Worm (Caenorhabditis elegans) whole organism, young adult: ENCODE results near the gene nhr-142.

Source experiments
- F33H1.4 ChIP-seq: fragments of 200-800 bp; sonication (Bioruptor generic); IDR thresholded peaks from 2 replicates; pipeline ENCODE4 v1.3.6; 2022; ENCODE audit warnings: missing genetic modification reagents, missing genetic modification characterization, missing compliant biosample characterization
- Y67H2A.10 ChIP-seq: fragments of 200-800 bp; sonication (Bioruptor generic); conservative IDR thresholded peaks from 2 replicates; pipeline ENCODE4 v1.3.6; 2022; ENCODE audit warnings: missing genetic modification reagents, missing genetic modification characterization, missing compliant biosample characterization
- Y95B8A.8 ChIP-seq: fragments of 200-800 bp; sonication (Bioruptor generic); IDR thresholded peaks from 2 replicates; pipeline ENCODE4 v1.3.6; 2022; ENCODE audit warnings: missing genetic modification reagents, missing genetic modification characterization, missing compliant biosample characterization
- bed-2 ChIP-seq: fragments of 200-800 bp; sonication (Bioruptor generic); IDR thresholded peaks from 2 replicates; pipeline ENCODE4 v1.3.6; 2022; ENCODE audit warnings: missing genetic modification reagents, missing genetic modification characterization, missing compliant biosample characterization
- fkh-3 ChIP-seq: sonication (generic microtip); optimal IDR thresholded peaks from 2 replicates; lab custom pipeline; 2016; ENCODE audit warnings: mild to moderate bottlenecking, missing genetic modification characterization, missing compliant biosample characterization
- nhr-120 ChIP-seq: fragments of 200-800 bp; sonication (Bioruptor generic); IDR thresholded peaks from 2 replicates; pipeline ENCODE4 v1.3.6; 2022; ENCODE audit warnings: missing genetic modification characterization, missing compliant biosample characterization
- pha-4 ChIP-seq: fragments of 150-350 bp; sonication (generic microtip); optimal IDR thresholded peaks from 2 replicates; lab custom pipeline; 2014; ENCODE audit warnings: missing biosample characterization, missing genetic modification reagents, missing genetic modification characterization
- rcor-1 ChIP-seq: fragments of 200-800 bp; sonication (Bioruptor generic); IDR thresholded peaks from 2 replicates; pipeline ENCODE4 v1.3.6; 2022; ENCODE audit warnings: missing genetic modification reagents, missing genetic modification characterization, missing compliant biosample characterization
- zfh-2 ChIP-seq: fragments of 200-800 bp; sonication (Bioruptor generic); conservative IDR thresholded peaks from 2 replicates; pipeline ENCODE4 v1.3.6; 2022; ENCODE audit warnings: missing genetic modification reagents, missing genetic modification characterization, missing compliant biosample characterization

DNA sequence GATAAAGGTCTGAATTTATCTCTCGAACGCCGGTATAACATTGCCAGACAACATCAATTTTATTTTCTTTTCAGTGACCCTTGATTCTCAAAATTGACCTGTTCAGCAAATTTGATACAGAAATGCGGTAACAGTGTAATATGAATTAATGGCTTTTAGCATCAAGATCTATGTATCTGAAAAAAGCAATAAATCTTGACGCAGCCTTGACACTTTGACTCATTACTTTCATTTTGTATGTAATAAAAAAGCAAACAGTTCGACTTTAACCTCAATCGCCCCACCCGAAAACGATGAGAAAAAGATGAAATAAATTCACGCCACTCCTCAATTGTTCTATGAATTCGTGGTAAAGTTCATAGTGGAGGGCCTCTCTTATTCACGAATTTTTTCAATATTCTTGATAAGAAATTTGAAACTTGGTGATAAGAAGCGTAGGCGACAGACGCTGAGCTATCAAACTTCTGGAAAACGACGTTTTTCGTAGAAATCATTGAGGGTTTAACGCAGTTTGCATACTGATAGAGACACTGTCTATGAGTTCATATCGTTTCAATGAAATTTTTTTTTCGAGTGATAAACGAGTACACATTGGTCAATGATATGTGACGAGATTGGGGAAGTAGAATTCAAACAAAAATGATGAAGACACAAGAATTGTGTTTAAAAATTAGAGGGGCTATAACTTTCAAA, 31.2 kb upstream of the nhr-142 start:
- TF ChIP-seq zfh-2 (GFP tag; lab: Robert Waterston, UW) (no peak), Y67H2A.10 (GFP tag; lab: Robert Waterston, UW) (no peak), pha-4 (no peak), Y95B8A.8 (GFP tag; lab: Robert Waterston, UW) (no peak), bed-2 (GFP tag; lab: Robert Waterston, UW) (no peak), rcor-1 (no peak), F33H1.4 (GFP tag; lab: Robert Waterston, UW) (no peak), nhr-120 (GFP tag; lab: Robert Waterston, UW) (no peak), fkh-3 (tag; lab: Kevin White, UChicago) (no peak)
